Fruit fly (Drosophila melanogaster) whole organism, embryonic: ENCODE measurements around the gene Rhp.
A peak's percentile ranks its signal among the peaks of the same experiment; 100 is the strongest.

Source experiments
- Blimp-1 ChIP-seq: fragments of 200-800 bp; sonication (Bioruptor generic); optimal IDR thresholded peaks from 3 replicates; lab custom pipeline; 2018; ENCODE audit warnings: missing biosample characterization, missing genetic modification characterization, mild to moderate bottlenecking, moderate library complexity, missing genetic modification reagents
- CG10209 ChIP-seq: fragments of 200-800 bp; sonication (Bioruptor generic); optimal IDR thresholded peaks from 3 replicates; lab custom pipeline; 2017; ENCODE audit warnings: missing biosample characterization, mild to moderate bottlenecking, missing genetic modification characterization, missing genetic modification reagents
- CG1024 ChIP-seq: fragments of 200-800 bp; sonication (Bioruptor generic); IDR thresholded peaks from 2 replicates; pipeline ENCODE4 v1.3.6; 2022; ENCODE audit warnings: missing biosample characterization, missing genetic modification characterization
- CG12104 ChIP-seq: fragments of 200-800 bp; sonication (Bioruptor generic); optimal IDR thresholded peaks from 3 replicates; lab custom pipeline; 2016; ENCODE audit warnings: missing biosample characterization, missing genetic modification characterization
- CG12391 ChIP-seq: fragments of 200-800 bp; sonication (Bioruptor generic); optimal IDR thresholded peaks from 3 replicates; lab custom pipeline; 2018; ENCODE audit warnings: missing biosample characterization, mild to moderate bottlenecking, missing genetic modification characterization, moderate library complexity
- CG15479 ChIP-seq: fragments of 200-800 bp; sonication (Bioruptor generic); optimal IDR thresholded peaks from 3 replicates; lab custom pipeline; 2019; ENCODE audit warnings: missing biosample characterization, mild to moderate bottlenecking, missing genetic modification characterization, moderate library complexity
- CG15514 ChIP-seq: fragments of 200-800 bp; sonication (Bioruptor generic); optimal IDR thresholded peaks from 3 replicates; lab custom pipeline; 2017; ENCODE audit warnings: missing biosample characterization, missing genetic modification characterization, mild to moderate bottlenecking, moderate library complexity, missing genetic modification reagents
- CG17912 ChIP-seq: fragments of 200-800 bp; sonication (Bioruptor generic); optimal IDR thresholded peaks from 2 replicates; lab custom pipeline; 2018; ENCODE audit warnings: missing biosample characterization, mild to moderate bottlenecking, missing genetic modification characterization
- CG18262 ChIP-seq: fragments of 200-800 bp; optimal IDR thresholded peaks from 3 replicates; lab custom pipeline; 2019; ENCODE audit warnings: missing biosample characterization, mild to moderate bottlenecking, missing genetic modification characterization, moderate library complexity
- CG2199 ChIP-seq: fragments of 200-800 bp; sonication (Bioruptor generic); IDR thresholded peaks from 3 replicates; pipeline ENCODE4 v1.3.6; 2022; ENCODE audit warnings: missing biosample characterization, missing genetic modification characterization
- CG31388 ChIP-seq: fragments of 200-800 bp; sonication (Bioruptor generic); optimal IDR thresholded peaks from 2 replicates; lab custom pipeline; 2016; ENCODE audit warnings: missing biosample characterization, missing genetic modification characterization
- CG32532 ChIP-seq: fragments of 200-800 bp; sonication (Bioruptor generic); IDR thresholded peaks from 2 replicates; pipeline ENCODE4 v1.3.6; 2022; ENCODE audit warnings: missing biosample characterization, missing genetic modification characterization
- CG6683 ChIP-seq: fragments of 200-800 bp; sonication (Bioruptor generic); optimal IDR thresholded peaks from 2 replicates; lab custom pipeline; 2017; ENCODE audit warnings: missing biosample characterization, mild to moderate bottlenecking, missing genetic modification characterization, missing genetic modification reagents
- CG7963 ChIP-seq: fragments of 200-800 bp; sonication (Bioruptor generic); IDR thresholded peaks from 3 replicates; pipeline ENCODE4 v1.3.6; 2022; ENCODE audit warnings: missing biosample characterization, missing genetic modification characterization; ENCODE audit not compliant: partially characterized antibody
- D19A ChIP-seq: fragments of 200-800 bp; optimal IDR thresholded peaks from 3 replicates; lab custom pipeline; 2019; ENCODE audit warnings: missing biosample characterization, mild to moderate bottlenecking, missing genetic modification characterization, moderate library complexity
- Dp ChIP-seq: fragments of 200-800 bp; sonication (Bioruptor generic); optimal IDR thresholded peaks from 2 replicates; lab custom pipeline; 2018; ENCODE audit warnings: missing biosample characterization, mild to moderate bottlenecking, missing genetic modification characterization, moderate library complexity
- Elba2 ChIP-seq: fragments of 200-800 bp; sonication (Bioruptor generic); optimal IDR thresholded peaks from 3 replicates; lab custom pipeline; 2016; ENCODE audit warnings: missing biosample characterization, missing genetic modification characterization
- Fer1 ChIP-seq: fragments of 200-800 bp; sonication (Bioruptor generic); optimal IDR thresholded peaks from 2 replicates; lab custom pipeline; 2017; ENCODE audit warnings: missing biosample characterization, mild to moderate bottlenecking, missing genetic modification characterization
- H15 ChIP-seq: fragments of 200-800 bp; sonication (Bioruptor generic); IDR thresholded peaks from 3 replicates; pipeline ENCODE4 v1.3.6; 2022; ENCODE audit warnings: missing biosample characterization, missing genetic modification characterization
- HmgZ ChIP-seq: fragments of 200-800 bp; sonication (Bioruptor generic); optimal IDR thresholded peaks from 2 replicates; lab custom pipeline; 2018; ENCODE audit warnings: missing biosample characterization, mild to moderate bottlenecking, missing genetic modification characterization
- Lpt ChIP-seq: fragments of >200 bp; optimal IDR thresholded peaks from 2 replicates; lab custom pipeline; 2018; ENCODE audit warnings: missing biosample characterization, missing genetic modification characterization
- Med ChIP-seq: fragments of 200-800 bp; sonication (Bioruptor generic); peaks from one replicate; lab custom pipeline; 2016; ENCODE audit warnings: missing biosample characterization, missing genetic modification characterization, mild to moderate bottlenecking, inconsistent platforms, moderate library complexity
- PHDP ChIP-seq: fragments of 200-800 bp; sonication (Bioruptor generic); optimal IDR thresholded peaks from 3 replicates; lab custom pipeline; 2018; ENCODE audit warnings: missing biosample characterization, mild to moderate bottlenecking, missing genetic modification characterization, moderate library complexity
- Ravus ChIP-seq: fragments of 200-800 bp; sonication (Bioruptor generic); IDR thresholded peaks from 2 replicates; pipeline ENCODE4 v1.3.6; 2022; ENCODE audit warnings: missing biosample characterization, missing genetic modification characterization
- Sry-δ ChIP-seq: fragments of 200-800 bp; sonication (Bioruptor generic); optimal IDR thresholded peaks from 2 replicates; lab custom pipeline; 2016; ENCODE audit warnings: missing biosample characterization, missing genetic modification characterization
- ab ChIP-seq: fragments of 200-800 bp; sonication (Bioruptor generic); optimal IDR thresholded peaks from 2 replicates; lab custom pipeline; 2016; ENCODE audit warnings: missing biosample characterization, missing genetic modification characterization
- bab2 ChIP-seq: fragments of 200-800 bp; sonication (Bioruptor generic); optimal IDR thresholded peaks from 2 replicates; lab custom pipeline; 2016; ENCODE audit warnings: missing biosample characterization, missing genetic modification characterization
- cg ChIP-seq: fragments of 200-800 bp; sonication (Bioruptor generic); optimal IDR thresholded peaks from 3 replicates; lab custom pipeline; 2019; ENCODE audit warnings: missing biosample characterization, mild to moderate bottlenecking, missing genetic modification characterization, moderate library complexity
- crc ChIP-seq: fragments of 200-800 bp; sonication (Bioruptor generic); optimal IDR thresholded peaks from 2 replicates; lab custom pipeline; 2016; ENCODE audit warnings: missing biosample characterization, missing genetic modification characterization
- dati ChIP-seq: fragments of 200-800 bp; sonication (Bioruptor generic); IDR thresholded peaks from 2 replicates; pipeline ENCODE4 v1.3.6; 2022; ENCODE audit warnings: missing biosample characterization, missing genetic modification characterization
- dm ChIP-seq: fragments of 200-800 bp; sonication (Bioruptor generic); optimal IDR thresholded peaks from 3 replicates; lab custom pipeline; 2016; ENCODE audit warnings: missing biosample characterization, missing genetic modification characterization
- grn ChIP-seq: fragments of 200-800 bp; sonication (Bioruptor generic); optimal IDR thresholded peaks from 3 replicates; lab custom pipeline; 2017; ENCODE audit warnings: missing biosample characterization, missing genetic modification characterization
- insv ChIP-seq, 2 experiments: fragments of 200-800 bp; sonication (Bioruptor generic); optimal IDR thresholded peaks; 3 replicates each; lab custom pipeline; 2016 to 2018; ENCODE audit warnings: missing biosample characterization in 2 of 2, missing genetic modification characterization in 2 of 2
- klu ChIP-seq: fragments of 200-800 bp; sonication (Bioruptor generic); IDR thresholded peaks from 2 replicates; pipeline ENCODE4 v1.3.6; 2022; ENCODE audit warnings: missing biosample characterization, missing genetic modification characterization
- nerfin-1 ChIP-seq: fragments of 200-800 bp; sonication (Bioruptor generic); optimal IDR thresholded peaks from 3 replicates; lab custom pipeline; 2019; ENCODE audit warnings: missing biosample characterization, mild to moderate bottlenecking, missing genetic modification characterization, moderate library complexity
- nom ChIP-seq: fragments of 200-800 bp; sonication (Bioruptor generic); optimal IDR thresholded peaks from 2 replicates; lab custom pipeline; 2017; ENCODE audit warnings: missing biosample characterization, missing genetic modification characterization, mild to moderate bottlenecking, moderate library complexity, missing genetic modification reagents
- pros ChIP-seq: fragments of 200-800 bp; sonication (Bioruptor generic); optimal IDR thresholded peaks from 3 replicates; lab custom pipeline; 2019; ENCODE audit warnings: missing biosample characterization, mild to moderate bottlenecking, missing genetic modification characterization, moderate library complexity
- row ChIP-seq: fragments of 200-800 bp; sonication (Bioruptor generic); IDR thresholded peaks from 3 replicates; pipeline ENCODE4 v1.3.6; 2022; ENCODE audit warnings: missing biosample characterization, missing genetic modification characterization
- sd ChIP-seq: fragments of 200-800 bp; sonication (Bioruptor generic); optimal IDR thresholded peaks from 3 replicates; lab custom pipeline; 2018; ENCODE audit warnings: missing biosample characterization, mild to moderate bottlenecking, missing genetic modification characterization, moderate library complexity
- sens ChIP-seq: fragments of 200-800 bp; sonication (Bioruptor generic); peaks from one replicate; lab custom pipeline; 2016; ENCODE audit warnings: missing biosample characterization, missing genetic modification characterization
- sima ChIP-seq: fragments of 200-800 bp; sonication (Bioruptor generic); optimal IDR thresholded peaks from 2 replicates; lab custom pipeline; 2016; ENCODE audit warnings: missing biosample characterization, missing genetic modification characterization
- slp2 ChIP-seq: fragments of 200-800 bp; sonication (Bioruptor generic); optimal IDR thresholded peaks from 2 replicates; lab custom pipeline; 2016; ENCODE audit warnings: missing biosample characterization, missing genetic modification characterization
- tin ChIP-seq: fragments of 200-800 bp; sonication (Bioruptor generic); optimal IDR thresholded peaks from 3 replicates; lab custom pipeline; 2016; ENCODE audit warnings: missing biosample characterization, missing genetic modification characterization
- tna ChIP-seq: fragments of 200-800 bp; sonication (Bioruptor generic); IDR thresholded peaks from 2 replicates; pipeline ENCODE4 v1.3.6; 2022; ENCODE audit warnings: missing biosample characterization, missing genetic modification characterization; ENCODE audit not compliant: partially characterized antibody
- toy ChIP-seq: fragments of 200-800 bp; sonication (Bioruptor generic); IDR thresholded peaks from 2 replicates; pipeline ENCODE4 v1.3.6; 2022; ENCODE audit warnings: missing biosample characterization, missing genetic modification characterization
- trem ChIP-seq: fragments of 200-800 bp; optimal IDR thresholded peaks from 3 replicates; lab custom pipeline; 2019; ENCODE audit warnings: missing biosample characterization, mild to moderate bottlenecking, missing genetic modification characterization, moderate library complexity
- unpg ChIP-seq: fragments of 200-800 bp; sonication (Bioruptor generic); optimal IDR thresholded peaks from 3 replicates; lab custom pipeline; 2018; ENCODE audit warnings: missing biosample characterization, mild to moderate bottlenecking, missing genetic modification characterization, moderate library complexity
- vfl ChIP-seq: fragments of 200-800 bp; sonication (Bioruptor generic); optimal IDR thresholded peaks from 2 replicates; lab custom pipeline; 2016; ENCODE audit warnings: missing biosample characterization, missing genetic modification characterization
- zfh2 ChIP-seq: fragments of 200-800 bp; sonication (Bioruptor generic); optimal IDR thresholded peaks from 2 replicates; lab custom pipeline; 2016; ENCODE audit warnings: missing biosample characterization, missing genetic modification characterization

Gene Rhp

DNA sequence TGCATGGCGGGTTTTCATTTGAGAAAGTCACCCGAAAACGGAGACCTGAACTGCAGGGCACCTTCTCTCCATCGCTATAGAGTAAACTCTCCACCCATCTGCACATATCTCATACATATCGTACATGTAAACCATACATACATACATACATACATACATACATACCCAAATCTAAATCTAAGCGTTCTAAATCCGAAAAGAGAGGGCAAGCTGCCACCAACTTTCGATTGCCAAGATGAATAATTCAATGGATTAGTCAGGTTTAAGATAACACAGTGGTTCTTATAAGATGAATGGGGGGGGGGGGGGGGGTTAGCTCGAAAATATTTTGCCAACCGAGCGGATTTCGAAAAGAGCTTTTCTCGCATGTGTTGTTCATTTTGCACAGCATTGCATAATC lies 25.8 kb downstream of the Rhp start:
- TF ChIP-seq CG32532 (GFP tag; lab: Robert Waterston, UW) (no peak), CG6683 (no peak), sd (tag; lab: Kevin White, UChicago) (peak; percentile 21), Blimp-1 (GFP tag; lab: Kevin White, UChicago) (peak; percentile 73), cg (peak; percentile 58)
- TF ChIP-seq, all 482 proteins: peak for 3

DNA sequence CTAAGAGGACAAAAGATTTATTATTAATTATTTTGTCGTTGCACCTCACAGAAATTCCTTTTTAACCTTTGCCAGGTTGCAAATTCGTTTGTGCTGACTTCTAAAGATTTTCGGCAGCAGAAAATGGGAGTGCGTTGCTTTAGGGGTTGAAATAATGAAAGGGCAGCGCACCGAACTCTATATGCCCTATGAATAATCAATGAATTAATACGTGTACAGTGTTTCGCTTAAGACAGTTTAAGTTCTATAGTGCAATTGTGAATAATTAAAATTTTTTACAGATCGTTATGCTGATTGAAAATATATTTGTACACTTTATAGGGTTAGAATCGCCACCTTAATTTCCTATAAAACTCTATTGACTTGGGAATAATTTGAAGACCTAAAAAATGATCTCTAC lies 27.4 kb downstream of the Rhp start:
- TF ChIP-seq CG10209 (GFP tag; lab: Kevin White, UChicago), result no peak
- no peak for TF ChIP-seq nom
- peak; percentile 98 for TF ChIP-seq D19A (tag; lab: Kevin White, UChicago)
- TF ChIP-seq H15 (GFP tag; lab: Robert Waterston, UW), result no peak
- TF ChIP-seq sens (GFP tag; lab: Kevin White, UChicago), result peak; percentile 53
- peak; percentile 35; the same call in 1 of the 3 replicates for TF ChIP-seq row
- TF ChIP-seq CG18262 (tag; lab: Kevin White, UChicago), result peak; percentile 13
- TF ChIP-seq Med, result peak; percentile 58

DNA sequence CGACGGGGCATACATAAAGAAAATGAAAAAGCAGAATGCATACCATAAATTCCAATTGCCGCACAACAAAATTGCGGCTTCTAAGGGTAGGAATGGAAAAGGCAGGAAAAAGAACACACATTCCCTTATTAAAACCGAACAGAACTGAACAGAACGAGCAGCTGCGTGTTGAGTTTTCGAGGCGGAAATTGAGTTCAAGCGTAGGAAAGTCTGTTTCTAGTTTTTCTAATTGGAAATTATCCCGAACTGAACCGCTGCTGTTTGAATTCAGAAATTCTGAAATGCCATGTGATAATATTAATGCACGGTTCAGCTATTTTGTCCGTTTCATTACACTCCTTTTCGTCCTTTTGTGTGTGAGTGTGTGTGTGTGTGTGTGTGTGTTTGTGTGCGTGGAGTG lies 28.2 kb downstream of the Rhp start:
- TF ChIP-seq Lpt (GFP tag; lab: Kevin White, UChicago), result no peak
- TF ChIP-seq unpg (GFP tag; lab: Kevin White, UChicago), result no peak
- TF ChIP-seq klu, result no peak
- TF ChIP-seq trem (tag; lab: Kevin White, UChicago), result no peak
- no peak for TF ChIP-seq zfh2 (GFP tag; lab: Kevin White, UChicago)
- TF ChIP-seq CG2199, result peak; percentile 62; the same call in 2 of the 3 replicates
- TF ChIP-seq nerfin-1 (tag; lab: Kevin White, UChicago), result peak; percentile 95
- peak; percentile 60 for TF ChIP-seq cg
- no peak for TF ChIP-seq CG1024 (GFP tag; lab: Robert Waterston, UW)
- peak; percentile 95 for TF ChIP-seq sd (tag; lab: Kevin White, UChicago)
- TF ChIP-seq CG15514 (GFP tag; lab: Kevin White, UChicago), result no peak
- no peak for TF ChIP-seq Dp (GFP tag; lab: Kevin White, UChicago)
- no peak for TF ChIP-seq CG31388 (GFP tag; lab: Kevin White, UChicago)
- no peak for TF ChIP-seq CG12104 (GFP tag; lab: Kevin White, UChicago)
- TF ChIP-seq Sry-δ (GFP tag; lab: Kevin White, UChicago), result no peak
- TF ChIP-seq slp2, result no peak
- TF ChIP-seq CG17912 (GFP tag; lab: Kevin White, UChicago), result no peak
- TF ChIP-seq CG7963 (GFP tag; lab: Robert Waterston, UW), result no peak
- no peak for TF ChIP-seq toy
- TF ChIP-seq crc (GFP tag; lab: Kevin White, UChicago), result no peak
- no peak for TF ChIP-seq dm (GFP tag; lab: Kevin White, UChicago)
- TF ChIP-seq vfl (GFP tag; lab: Kevin White, UChicago), result no peak
- TF ChIP-seq ab (GFP tag; lab: Kevin White, UChicago), result no peak
- TF ChIP-seq dati, result no peak
- TF ChIP-seq insv (GFP tag; optimal IDR thresholded peaks at IDR 0.05; lab: Kevin White, UChicago), result peak; percentile 46 to 94
- TF ChIP-seq Ravus (GFP tag; lab: Robert Waterston, UW), result no peak
- peak; percentile 78 for TF ChIP-seq Elba2 (GFP tag; lab: Kevin White, UChicago)
- no peak for TF ChIP-seq Fer1 (GFP tag; lab: Kevin White, UChicago)
- TF ChIP-seq PHDP (tag; lab: Kevin White, UChicago), result no peak
- no peak for TF ChIP-seq CG12391 (tag; lab: Kevin White, UChicago)
- no peak for TF ChIP-seq CG15479 (GFP tag; lab: Kevin White, UChicago)
- TF ChIP-seq HmgZ (tag; lab: Kevin White, UChicago), result no peak
- TF ChIP-seq tin (GFP tag; lab: Kevin White, UChicago), result no peak
- no peak for TF ChIP-seq bab2 (GFP tag; lab: Kevin White, UChicago)
- peak; percentile 94 for TF ChIP-seq pros (GFP tag; lab: Kevin White, UChicago)
- no peak for TF ChIP-seq tna (GFP tag; lab: Robert Waterston, UW)
- no peak for TF ChIP-seq sima (GFP tag; lab: Kevin White, UChicago)
- no peak for TF ChIP-seq grn (GFP tag; lab: Kevin White, UChicago)
